Worm (Caenorhabditis elegans): ENCODE data around the gene hot-6.

Gene hot-6

ce11 chrV:11048678-11049077, 25.9 kb upstream of the hot-6 start, which contains the start of gene srh-74:
Gene srh-74 (minus strand): TSS chrV:11048778.
- TF ChIP-seq snpc-1.2 (GFP tag; IDR thresholded peaks at IDR 0.05): no peak
- no peak for TF ChIP-seq nhr-111 (GFP tag; optimal IDR thresholded peaks at IDR 0.05)

ce11 chrV:11046730-11047129, 24.0 kb upstream of the hot-6 start, which contains the start of gene dhs-18:
Gene dhs-18 (minus strand): TSS chrV:11046833.
- peak; percentile 67 for TF ChIP-seq nhr-77 (tag; optimal IDR thresholded peaks at IDR 0.05)
- TF ChIP-seq hlh-11 (tag; optimal IDR thresholded peaks at IDR 0.05): peak; percentile 11
- TF ChIP-seq mdl-1 (tag; optimal IDR thresholded peaks at IDR 0.05): peak in 1 of 2 experiments; percentile 53
- no peak for TF ChIP-seq gei-8 (GFP tag; optimal IDR thresholded peaks at IDR 0.05)
- TF ChIP-seq F49E8.2 (tag; optimal IDR thresholded peaks at IDR 0.05; ENCODE audit: borderline replicate concordance): no peak
- peak; percentile 42 for TF ChIP-seq pqm-1 (tag; optimal IDR thresholded peaks at IDR 0.05)
- TF ChIP-seq unc-62 (GFP tag; optimal IDR thresholded peaks at IDR 0.05 in 1 of 2): peak in 1 of 2 experiments; percentile 66
- no peak for TF ChIP-seq unc-62 (tag; optimal IDR thresholded peaks at IDR 0.05)
- peak; percentile 23 for TF ChIP-seq hlh-30 (tag; optimal IDR thresholded peaks at IDR 0.05; ENCODE audit: insufficient read depth)
- no peak for TF ChIP-seq zip-11 (GFP tag; IDR thresholded peaks at IDR 0.05)
- TF ChIP-seq nhr-28 (tag; optimal IDR thresholded peaks at IDR 0.05): peak; percentile 96
- TF ChIP-seq dmd-6 (GFP tag; IDR thresholded peaks at IDR 0.05): peak; percentile 46
- TF ChIP-seq dve-1 (tag; optimal IDR thresholded peaks at IDR 0.05; ENCODE audit: insufficient read depth): peak; percentile 9

- TF ChIP-seq lin-39 (tag; optimal IDR thresholded peaks at IDR 0.05): no peak
- TF ChIP-seq nhr-77 (tag; optimal IDR thresholded peaks at IDR 0.05): no peak
- TF ChIP-seq mep-1 (tag; optimal IDR thresholded peaks at IDR 0.05): no peak
- no peak for TF ChIP-seq ZK546.5 (tag; optimal IDR thresholded peaks at IDR 0.05)
- no peak for TF ChIP-seq jun-1 (tag; optimal IDR thresholded peaks at IDR 0.05)
- no peak for TF ChIP-seq zip-2 (tag; optimal IDR thresholded peaks at IDR 0.05)
- TF ChIP-seq dve-1 (tag; optimal IDR thresholded peaks at IDR 0.05; ENCODE audit: insufficient read depth): no peak
Measured at ce11 chrV:11043767-11044166, 21.0 kb upstream of the hot-6 start, which contains the start of gene C45B11.6. Gene C45B11.6 (plus strand): TSS chrV:11044067.

- TF ChIP-seq unc-39 (tag; optimal IDR thresholded peaks at IDR 0.05): no peak
- TF ChIP-seq zip-11 (GFP tag; IDR thresholded peaks at IDR 0.05): no peak
- TF ChIP-seq daf-16 (GFP tag; optimal IDR thresholded peaks at IDR 0.05): no peak
- TF ChIP-seq daf-16 (tag; optimal IDR thresholded peaks at IDR 0.05): peak; percentile 1
- TF ChIP-seq daf-12 (tag; optimal IDR thresholded peaks at IDR 0.05): no peak
- TF ChIP-seq ceh-20 (GFP tag; IDR thresholded peaks at IDR 0.05): no peak
- peak; percentile 86 for TF ChIP-seq zip-2 (tag; optimal IDR thresholded peaks at IDR 0.05)
Measured at ce11 chrV:11042538-11042937, 19.8 kb upstream of the hot-6 start, which contains the start of gene C45B11.2. Gene C45B11.2 (plus strand): TSS chrV:11042710.

ce11 chrV:11041499-11041898, 18.8 kb upstream of the hot-6 start, which contains the start of gene C45B11.5:
Gene C45B11.5 (plus strand): TSS chrV:11041799.
- no peak for TF ChIP-seq dmd-9 (GFP tag; IDR thresholded peaks at IDR 0.05)

ce11 chrV:11040473-11040872, 17.7 kb upstream of the hot-6 start, which contains the start of gene C45B11.8:
Gene C45B11.8 (plus strand): TSS chrV:11040773.
- TF ChIP-seq skn-1 (tag; optimal IDR thresholded peaks at IDR 0.05): no peak
- no peak for TF ChIP-seq saeg-2 (GFP tag; IDR thresholded peaks at IDR 0.05)
- no peak for TF ChIP-seq egl-27 (tag; optimal IDR thresholded peaks at IDR 0.05)
- no peak for TF ChIP-seq vab-7 (GFP tag; IDR thresholded peaks at IDR 0.05)
- no peak for TF ChIP-seq F44E2.7 (GFP tag; IDR thresholded peaks at IDR 0.05)
